Worm (Caenorhabditis elegans) whole organism, mixed stage, embryonic: ENCODE data around the gene his-31.

Source experiments
- ces-1 ChIP-seq: fragments of 150-350 bp; optimal IDR thresholded peaks from 2 replicates; lab custom pipeline; 2014; ENCODE audit warnings: missing biosample characterization, missing genetic modification reagents, missing genetic modification characterization
- elt-3 ChIP-seq: fragments of 150-350 bp; optimal IDR thresholded peaks from 2 replicates; lab custom pipeline; 2014; ENCODE audit warnings: missing biosample characterization, missing genetic modification characterization
- lsy-2 ChIP-seq: fragments of 150-350 bp; optimal IDR thresholded peaks from 2 replicates; lab custom pipeline; 2014; ENCODE audit warnings: missing biosample characterization, missing genetic modification characterization
- nhr-12 ChIP-seq: fragments of 150-350 bp; optimal IDR thresholded peaks from 2 replicates; lab custom pipeline; 2014; ENCODE audit warnings: missing biosample characterization, missing genetic modification characterization
- nhr-28 ChIP-seq: fragments of 150-350 bp; optimal IDR thresholded peaks from 2 replicates; lab custom pipeline; 2014; ENCODE audit warnings: missing biosample characterization, missing genetic modification characterization
- nhr-76 ChIP-seq: sonication (generic microtip); optimal IDR thresholded peaks from 2 replicates; lab custom pipeline; 2017; ENCODE audit warnings: missing biosample characterization, missing genetic modification characterization
- pha-4 ChIP-seq: fragments of 150-350 bp; optimal IDR thresholded peaks from 2 replicates; lab custom pipeline; 2018; ENCODE audit warnings: missing biosample characterization, missing genetic modification reagents, missing genetic modification characterization
- sem-2 ChIP-seq: fragments of 200-800 bp; sonication (Bioruptor generic); optimal IDR thresholded peaks from 2 replicates; lab custom pipeline; 2018; ENCODE audit warnings: mild to moderate bottlenecking, missing genetic modification characterization, missing compliant biosample characterization
- snpc-4 ChIP-seq: fragments of 150-350 bp; optimal IDR thresholded peaks from 2 replicates; lab custom pipeline; 2014; ENCODE audit warnings: missing biosample characterization, missing genetic modification characterization
- sptf-1 ChIP-seq: sonication (generic microtip); optimal IDR thresholded peaks from 2 replicates; lab custom pipeline; 2017; ENCODE audit warnings: mild to moderate bottlenecking, missing genetic modification characterization, moderate library complexity, missing compliant biosample characterization
- unc-39 ChIP-seq: fragments of 150-350 bp; optimal IDR thresholded peaks from 2 replicates; lab custom pipeline; 2014; ENCODE audit warnings: missing biosample characterization, missing genetic modification characterization
- unc-62 ChIP-seq: fragments of 150-350 bp; optimal IDR thresholded peaks from 2 replicates; lab custom pipeline; 2014; ENCODE audit warnings: missing biosample characterization, missing genetic modification reagents, missing genetic modification characterization

- TF ChIP-seq sem-2 (GFP tag; lab: Kevin White, UChicago) (no peak), pha-4 (tag; lab: Kevin White, UChicago) (no peak), nhr-76 (tag; lab: Kevin White, UChicago) (no peak), lsy-2 (tag; lab: Kevin White, UChicago) (no peak), nhr-12 (no peak), unc-39 (no peak), snpc-4 (tag; lab: Kevin White, UChicago) (no peak), nhr-28 (tag; lab: Kevin White, UChicago) (no peak), ces-1 (GFP tag; lab: Kevin White, UChicago) (no peak), elt-3 (tag; lab: Kevin White, UChicago) (no peak), unc-62 (GFP tag; lab: Kevin White, UChicago) (no peak), sptf-1 (tag; lab: Kevin White, UChicago) (no peak)
Observed at ce11 chrIV:8357299-8357698, 23.5 kb upstream of the his-31 start.
